Fruit fly (Drosophila melanogaster) whole organism, prepupa: ENCODE data around the gene CG15773.

Experiments used
- Blimp-1 ChIP-seq: fragments of 200-800 bp; sonication (Bioruptor generic); optimal IDR thresholded peaks from 3 replicates; lab custom pipeline; 2017; ENCODE audit warnings: missing biosample characterization, missing genetic modification characterization, mild to moderate bottlenecking, moderate library complexity, missing genetic modification reagents
- CG10631 ChIP-seq: fragments of 200-800 bp; sonication (Bioruptor generic); optimal IDR thresholded peaks from 2 replicates; lab custom pipeline; 2016; ENCODE audit warnings: missing biosample characterization, missing genetic modification characterization
- CG10669 ChIP-seq: fragments of 200-800 bp; sonication (Bioruptor generic); optimal IDR thresholded peaks from 3 replicates; lab custom pipeline; 2018; ENCODE audit warnings: missing biosample characterization, mild to moderate bottlenecking, missing genetic modification characterization, moderate library complexity
- CG15336 ChIP-seq: fragments of 200-800 bp; sonication (Bioruptor generic); IDR thresholded peaks from 2 replicates; pipeline ENCODE4 v1.3.6; 2022; ENCODE audit warnings: missing biosample characterization, missing genetic modification characterization
- CG1621 ChIP-seq: fragments of 200-800 bp; sonication (Bioruptor generic); optimal IDR thresholded peaks from 3 replicates; lab custom pipeline; 2018; ENCODE audit warnings: missing biosample characterization, mild to moderate bottlenecking, missing genetic modification characterization
- CG16779 ChIP-seq: fragments of 200-800 bp; sonication (Bioruptor generic); optimal IDR thresholded peaks from 3 replicates; lab custom pipeline; 2017; ENCODE audit warnings: missing biosample characterization, mild to moderate bottlenecking, missing genetic modification characterization
- CG3032 ChIP-seq: fragments of 200-800 bp; optimal IDR thresholded peaks from 2 replicates; lab custom pipeline; 2019; ENCODE audit warnings: missing biosample characterization, mild to moderate bottlenecking, missing genetic modification characterization, moderate library complexity
- CG32006 ChIP-seq: fragments of 200-800 bp; sonication (Bioruptor generic); optimal IDR thresholded peaks from 3 replicates; lab custom pipeline; 2017; ENCODE audit warnings: missing biosample characterization, mild to moderate bottlenecking, missing genetic modification characterization
- CG34406 ChIP-seq: fragments of 200-800 bp; sonication (Bioruptor generic); optimal IDR thresholded peaks from 3 replicates; lab custom pipeline; 2016; ENCODE audit warnings: missing biosample characterization, missing genetic modification characterization
- CG3919 ChIP-seq: fragments of 200-800 bp; sonication (Bioruptor generic); optimal IDR thresholded peaks from 3 replicates; lab custom pipeline; 2016; ENCODE audit warnings: missing biosample characterization, missing genetic modification characterization
- CG6163 ChIP-seq: fragments of 200-800 bp; sonication (Bioruptor generic); IDR thresholded peaks from 3 replicates; pipeline ENCODE4 v1.3.6; 2022; ENCODE audit warnings: missing biosample characterization, missing genetic modification characterization
- CG6276 ChIP-seq: fragments of 200-800 bp; sonication (Bioruptor generic); optimal IDR thresholded peaks from 2 replicates; lab custom pipeline; 2017; ENCODE audit warnings: missing biosample characterization, mild to moderate bottlenecking, missing genetic modification characterization
- CG6792 ChIP-seq: fragments of 200-800 bp; sonication (Bioruptor generic); optimal IDR thresholded peaks from 3 replicates; lab custom pipeline; 2016; ENCODE audit warnings: missing biosample characterization, missing genetic modification characterization
- CG6808 ChIP-seq: fragments of 200-800 bp; sonication (Bioruptor generic); optimal IDR thresholded peaks from 3 replicates; lab custom pipeline; 2017; ENCODE audit warnings: missing biosample characterization, missing genetic modification characterization, mild to moderate bottlenecking, moderate library complexity, missing genetic modification reagents
- CG6854 ChIP-seq: fragments of 200-800 bp; sonication (Bioruptor generic); optimal IDR thresholded peaks from 2 replicates; lab custom pipeline; 2017; ENCODE audit warnings: missing biosample characterization, mild to moderate bottlenecking, missing genetic modification characterization
- CG8119 ChIP-seq: fragments of 200-800 bp; sonication (Bioruptor generic); IDR thresholded peaks from 3 replicates; pipeline ENCODE4 v1.3.6; 2022; ENCODE audit warnings: missing biosample characterization, missing genetic modification characterization
- CG8319 ChIP-seq: fragments of 200-800 bp; sonication (Bioruptor generic); optimal IDR thresholded peaks from 3 replicates; lab custom pipeline; 2016; ENCODE audit warnings: missing biosample characterization, missing genetic modification characterization
- CG9139 ChIP-seq: fragments of 200-800 bp; sonication (Bioruptor generic); optimal IDR thresholded peaks from 3 replicates; lab custom pipeline; 2017; ENCODE audit warnings: missing biosample characterization, mild to moderate bottlenecking, missing genetic modification characterization
- Eip75B ChIP-seq: fragments of 200-800 bp; sonication (Bioruptor generic); optimal IDR thresholded peaks from 3 replicates; lab custom pipeline; 2016; ENCODE audit warnings: missing biosample characterization, missing genetic modification characterization
- Eip78C ChIP-seq: fragments of 200-800 bp; sonication (Bioruptor generic); peaks from one replicate; lab custom pipeline; 2016; ENCODE audit warnings: missing biosample characterization, missing genetic modification characterization
- Eip93F ChIP-seq: fragments of 200-800 bp; sonication (Bioruptor generic); optimal IDR thresholded peaks from 2 replicates; lab custom pipeline; 2016; ENCODE audit warnings: missing biosample characterization, mild to moderate bottlenecking, missing genetic modification characterization
- Ets96B ChIP-seq: fragments of 200-800 bp; optimal IDR thresholded peaks from 2 replicates; lab custom pipeline; 2019; ENCODE audit warnings: missing biosample characterization, mild to moderate bottlenecking, missing genetic modification characterization, moderate library complexity
- Gug ChIP-seq: fragments of 200-800 bp; sonication (Bioruptor generic); IDR thresholded peaks from 2 replicates; pipeline ENCODE4 v1.3.6; 2022; ENCODE audit warnings: missing biosample characterization, missing genetic modification characterization
- Hr38 ChIP-seq: sonication (Bioruptor generic); optimal IDR thresholded peaks from 2 replicates; lab custom pipeline; 2016; ENCODE audit warnings: missing biosample characterization, missing genetic modification characterization
- Hr39 ChIP-seq: fragments of 200-800 bp; sonication (Bioruptor generic); optimal IDR thresholded peaks from 2 replicates; lab custom pipeline; 2016; ENCODE audit warnings: missing biosample characterization, missing genetic modification characterization
- Hr4 ChIP-seq: fragments of 200-800 bp; sonication (Bioruptor generic); optimal IDR thresholded peaks from 3 replicates; lab custom pipeline; 2016; ENCODE audit warnings: missing biosample characterization, missing genetic modification characterization
- Met ChIP-seq: fragments of 200-800 bp; sonication (Bioruptor generic); optimal IDR thresholded peaks from 3 replicates; lab custom pipeline; 2016; ENCODE audit warnings: missing biosample characterization, missing genetic modification characterization
- OdsH ChIP-seq: fragments of 200-800 bp; sonication (Bioruptor generic); optimal IDR thresholded peaks from 3 replicates; lab custom pipeline; 2016; ENCODE audit warnings: missing biosample characterization, missing genetic modification characterization
- Sox102F ChIP-seq: fragments of 200-800 bp; sonication (Bioruptor generic); optimal IDR thresholded peaks from 2 replicates; lab custom pipeline; 2016; ENCODE audit warnings: missing biosample characterization, mild to moderate bottlenecking, missing genetic modification characterization
- Sox15 ChIP-seq: fragments of 200-800 bp; sonication (Bioruptor generic); optimal IDR thresholded peaks from 3 replicates; lab custom pipeline; 2016; ENCODE audit warnings: missing biosample characterization, missing genetic modification characterization
- achi ChIP-seq: fragments of 200-800 bp; sonication (Bioruptor generic); optimal IDR thresholded peaks from 3 replicates; lab custom pipeline; 2016; ENCODE audit warnings: missing biosample characterization, missing genetic modification characterization
- dsx ChIP-seq: fragments of 200-800 bp; optimal IDR thresholded peaks from 3 replicates; lab custom pipeline; 2019; ENCODE audit warnings: missing biosample characterization, mild to moderate bottlenecking, missing genetic modification characterization, moderate library complexity; ENCODE audit not compliant: poor library complexity, severe bottlenecking
- esn ChIP-seq: fragments of 200-800 bp; sonication (Bioruptor generic); optimal IDR thresholded peaks from 2 replicates; lab custom pipeline; 2016; ENCODE audit warnings: missing biosample characterization, mild to moderate bottlenecking, missing genetic modification characterization, moderate library complexity
- fd85E ChIP-seq: fragments of 200-800 bp; sonication (Bioruptor generic); optimal IDR thresholded peaks from 3 replicates; lab custom pipeline; 2016; ENCODE audit warnings: missing biosample characterization, missing genetic modification characterization
- lz ChIP-seq: fragments of 200-800 bp; sonication (Bioruptor generic); optimal IDR thresholded peaks from 3 replicates; lab custom pipeline; 2016; ENCODE audit warnings: missing biosample characterization, missing genetic modification characterization
- net ChIP-seq: fragments of 200-800 bp; sonication (Bioruptor generic); optimal IDR thresholded peaks from 3 replicates; lab custom pipeline; 2016; ENCODE audit warnings: missing biosample characterization, missing genetic modification characterization
- pdm3 ChIP-seq: fragments of 200-800 bp; sonication (Bioruptor generic); optimal IDR thresholded peaks from 3 replicates; lab custom pipeline; 2016; ENCODE audit warnings: missing biosample characterization, missing genetic modification characterization
- salr ChIP-seq, 2 experiments: fragments of 200-800 bp; sonication (Bioruptor generic); optimal IDR thresholded peaks; 3 replicates each; lab custom pipeline; 2016 to 2018; ENCODE audit warnings: missing biosample characterization in 2 of 2, missing genetic modification characterization in 2 of 2, mild to moderate bottlenecking in 1 of 2
- ss ChIP-seq, 2 experiments: fragments of 200-800 bp; sonication (Bioruptor generic); optimal IDR thresholded peaks; 2 replicates in 1 of 2; 3 replicates in 1 of 2; lab custom pipeline; 2017 to 2018; ENCODE audit warnings: mild to moderate bottlenecking in 2 of 2, missing biosample characterization in 2 of 2, missing genetic modification characterization in 2 of 2, moderate library complexity in 1 of 2
- svp ChIP-seq: fragments of 200-800 bp; sonication (Bioruptor generic); peaks from one replicate; lab custom pipeline; 2016; ENCODE audit warnings: missing biosample characterization, missing genetic modification characterization
- topi ChIP-seq: fragments of 200-800 bp; sonication (Bioruptor generic); optimal IDR thresholded peaks from 3 replicates; lab custom pipeline; 2016; ENCODE audit warnings: missing biosample characterization, missing genetic modification characterization

CG15773 gene

DNA sequence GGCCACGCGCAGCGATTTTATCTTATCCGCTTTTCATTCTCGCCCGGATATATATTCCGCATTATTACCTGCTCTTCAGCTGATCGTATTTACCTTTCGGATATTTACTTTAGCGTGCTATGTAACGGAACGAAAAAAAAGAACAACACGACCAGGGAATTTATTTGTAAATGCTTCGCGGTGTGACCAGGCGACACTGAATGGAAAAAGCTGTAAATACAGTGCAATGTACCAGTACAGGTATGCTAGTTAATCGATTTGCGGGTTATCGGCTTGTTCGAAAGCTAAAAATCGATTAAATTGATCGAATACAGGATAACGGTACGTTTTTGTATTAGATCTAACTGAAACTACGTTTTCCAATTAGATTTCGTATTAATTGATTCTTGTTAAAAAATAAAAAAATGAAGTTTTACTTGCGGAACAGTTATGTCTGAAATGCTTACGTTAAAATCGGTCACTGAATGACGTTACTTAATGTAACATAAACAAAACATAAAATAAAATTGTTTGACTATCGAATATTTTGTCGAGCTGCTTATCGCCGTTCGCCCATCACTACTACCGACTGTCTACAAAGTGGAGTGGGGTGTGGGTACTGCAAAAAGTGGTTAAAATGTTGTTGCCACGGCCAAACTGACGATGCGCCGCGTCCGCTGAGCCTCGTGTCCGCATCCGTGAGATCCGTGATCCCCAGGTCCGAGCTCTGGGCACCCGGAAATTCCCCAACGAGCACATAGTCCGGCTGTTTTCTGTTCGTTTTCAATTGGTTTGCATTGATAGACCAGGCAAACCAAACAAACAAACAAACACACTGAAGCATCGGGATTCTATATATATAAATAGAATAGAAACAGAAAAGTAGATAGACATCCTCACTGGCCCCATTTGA is 31.7 kb downstream of the CG15773 start, which contains the start of the genes MAPk-Ak2 and CG42699 (continued):
- TF ChIP-seq salr (GFP tag; optimal IDR thresholded peaks at IDR 0.05; lab: Kevin White, UChicago) (peak in 1 of 2 experiments; percentile 26), CG3919 (GFP tag; lab: Kevin White, UChicago) (peak; percentile 45), CG6792 (GFP tag; lab: Kevin White, UChicago) (peak; percentile 54), CG6276 (GFP tag; lab: Kevin White, UChicago) (peak; percentile 7), CG6854 (GFP tag; lab: Kevin White, UChicago) (peak; percentile 66), Sox102F (GFP tag; lab: Kevin White, UChicago) (peak; percentile 54), OdsH (peak; percentile 8), CG34406 (GFP tag; lab: Kevin White, UChicago) (peak; percentile 58), svp (GFP tag; lab: Kevin White, UChicago) (no peak), Eip93F (GFP tag; lab: Kevin White, UChicago) (no peak), dsx (GFP tag; lab: Kevin White, UChicago) (peak; percentile 55), CG6163 (GFP tag; lab: Robert Waterston, UW) (peak; percentile 34; the same call in 2 of the 3 replicates), CG32006 (GFP tag; lab: Kevin White, UChicago) (no peak), CG10669 (GFP tag; lab: Kevin White, UChicago) (peak; percentile 58), topi (GFP tag; lab: Kevin White, UChicago) (peak; percentile 47), Gug (GFP tag; lab: Robert Waterston, UW) (no peak), Blimp-1 (peak; percentile 29), achi (GFP tag; lab: Kevin White, UChicago) (peak; percentile 42), Hr39 (GFP tag; lab: Kevin White, UChicago) (no peak), esn (GFP tag; lab: Kevin White, UChicago) (peak; percentile 72), CG6808 (GFP tag; lab: Kevin White, UChicago) (peak; percentile 74)
- TF ChIP-seq, all 60 proteins: peak for 38

dm6 chrX:5766732-5767131 is 34.2 kb downstream of the CG15773 start:
- peak; percentile 8 for TF ChIP-seq Eip78C (GFP tag; lab: Kevin White, UChicago)
- no peak for TF ChIP-seq CG32006 (GFP tag; lab: Kevin White, UChicago)

DNA sequence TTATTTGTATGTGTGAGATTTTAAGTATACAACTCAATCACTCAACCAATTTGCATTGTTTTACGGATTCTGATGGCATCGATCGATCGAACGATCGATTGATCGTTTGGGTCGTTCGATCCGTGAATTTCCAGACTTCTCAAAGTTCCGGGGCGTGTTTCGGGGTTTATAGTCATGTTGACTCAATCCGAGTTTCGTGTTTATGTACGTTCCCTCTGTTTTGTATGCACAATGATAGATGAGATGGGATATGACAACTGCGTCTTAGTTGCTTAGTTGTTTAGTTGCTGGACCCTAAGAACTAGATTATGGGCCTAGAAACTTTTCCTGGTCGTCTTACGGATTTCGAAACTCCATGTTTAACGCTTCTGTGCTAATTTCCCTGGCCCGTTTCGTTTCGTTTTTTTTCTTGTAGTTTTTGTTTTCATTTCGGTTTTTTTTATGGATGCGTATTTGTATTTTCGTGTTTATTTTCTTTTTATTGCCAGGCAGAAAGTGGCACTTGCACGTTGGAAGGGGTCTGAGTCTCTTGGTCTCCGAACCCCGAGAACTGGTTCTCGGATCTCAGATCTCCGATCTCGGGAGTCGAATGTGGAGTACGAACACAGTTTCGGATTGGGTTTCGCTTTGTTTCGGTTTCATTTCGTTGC is 36.2 kb downstream of the CG15773 start:
- peak; percentile 24 for TF ChIP-seq Eip75B (GFP tag; lab: Kevin White, UChicago)
- no peak for TF ChIP-seq net
- no peak for TF ChIP-seq Met (GFP tag; lab: Kevin White, UChicago)
- no peak for TF ChIP-seq CG6276 (GFP tag; lab: Kevin White, UChicago)
- no peak for TF ChIP-seq CG32006 (GFP tag; lab: Kevin White, UChicago)
- no peak for TF ChIP-seq achi (GFP tag; lab: Kevin White, UChicago)
- peak; percentile 61; the same call in 2 of the 3 replicates for TF ChIP-seq CG6163 (GFP tag; lab: Robert Waterston, UW)
- no peak for TF ChIP-seq CG3032 (tag; lab: Kevin White, UChicago)
- TF ChIP-seq Gug (GFP tag; lab: Robert Waterston, UW): no peak
- TF ChIP-seq ss (GFP tag; optimal IDR thresholded peaks at IDR 0.05; lab: Kevin White, UChicago): peak; percentile 72 to 74
- TF ChIP-seq Hr38: no peak
- TF ChIP-seq CG1621: peak; percentile 35
- TF ChIP-seq CG6854 (GFP tag; lab: Kevin White, UChicago): peak; percentile 61
- no peak for TF ChIP-seq fd85E (GFP tag; lab: Kevin White, UChicago)
- no peak for TF ChIP-seq CG10631 (GFP tag; lab: Kevin White, UChicago)
- peak; percentile 20 for TF ChIP-seq Ets96B
- peak; percentile 76 for TF ChIP-seq CG9139 (GFP tag; lab: Kevin White, UChicago)
- TF ChIP-seq CG15336 (GFP tag; lab: Robert Waterston, UW): no peak
- TF ChIP-seq CG8119: no peak
- TF ChIP-seq CG10669 (GFP tag; lab: Kevin White, UChicago): peak; percentile 31
- no peak for TF ChIP-seq CG34406 (GFP tag; lab: Kevin White, UChicago)
- no peak for TF ChIP-seq CG8319 (GFP tag; lab: Kevin White, UChicago)
- TF ChIP-seq CG3919 (GFP tag; lab: Kevin White, UChicago): no peak
- TF ChIP-seq Sox102F (GFP tag; lab: Kevin White, UChicago): no peak
- TF ChIP-seq Hr4 (GFP tag; lab: Kevin White, UChicago): no peak
- no peak for TF ChIP-seq svp (GFP tag; lab: Kevin White, UChicago)
- no peak for TF ChIP-seq esn (GFP tag; lab: Kevin White, UChicago)
- no peak for TF ChIP-seq pdm3
- TF ChIP-seq Eip93F (GFP tag; lab: Kevin White, UChicago): no peak
- no peak for TF ChIP-seq Sox15
- TF ChIP-seq CG6808 (GFP tag; lab: Kevin White, UChicago): peak; percentile 70
- peak; percentile 25 for TF ChIP-seq CG16779 (tag; lab: Kevin White, UChicago)
- no peak for TF ChIP-seq salr (GFP tag; optimal IDR thresholded peaks at IDR 0.05; lab: Kevin White, UChicago)
- TF ChIP-seq dsx (GFP tag; lab: Kevin White, UChicago): peak; percentile 41
- no peak for TF ChIP-seq lz (GFP tag; lab: Kevin White, UChicago)
